Worm (Caenorhabditis elegans): ENCODE data around the gene fbxa-160.

- TF ChIP-seq flt-1 (GFP tag; IDR thresholded peaks at IDR 0.05) (no peak), hmg-4 (GFP tag; optimal IDR thresholded peaks at IDR 0.05) (no peak), ama-1 (optimal IDR thresholded peaks at IDR 0.05) (no peak), ceh-36 (tag; optimal IDR thresholded peaks at IDR 0.05) (no peak), sea-1 (GFP tag; conservative IDR thresholded peaks at IDR 0.05) (no peak), pes-1 (GFP tag; IDR thresholded peaks at IDR 0.05) (no peak), ets-7 (tag; optimal IDR thresholded peaks at IDR 0.05) (no peak), tbx-11 (GFP tag; IDR thresholded peaks at IDR 0.05) (no peak), scrt-1 (GFP tag; IDR thresholded peaks at IDR 0.05) (no peak), ceh-13 (GFP tag; optimal IDR thresholded peaks at IDR 0.05) (no peak)
These were observed 48.4 kb downstream of the fbxa-160 start, which contains the start of gene K05F6.10 for ce11 chrII:1576030-1576429.
